Fruit fly (Drosophila melanogaster): Measurements from ENCODE around the gene Vha16-5.

- no peak for TF ChIP-seq pan (optimal IDR thresholded peaks at IDR 0.05)
- no peak for TF ChIP-seq usp (GFP tag; optimal IDR thresholded peaks at IDR 0.05)
- no peak for TF ChIP-seq CG8478 (optimal IDR thresholded peaks at IDR 0.05)
- TF ChIP-seq Dll (optimal IDR thresholded peaks at IDR 0.05) = no peak
Measured at dm6 chr2L:10693018-10693417, 43.8 kb downstream of the Vha16-5 start.

Data from whole organism.